Worm (Caenorhabditis elegans) whole organism, early embryonic: Measurements from ENCODE around the gene pap-2.
A peak's percentile ranks its signal among the peaks of the same experiment; 100 is the strongest.

Experiments
- B0310.2 ChIP-seq: sonication (generic microtip); optimal IDR thresholded peaks from 2 replicates; lab custom pipeline; 2016; ENCODE audit warnings: mild to moderate bottlenecking, missing genetic modification characterization, missing compliant biosample characterization
- F13C5.2 ChIP-seq: sonication (generic microtip); optimal IDR thresholded peaks from 2 replicates; lab custom pipeline; 2017; ENCODE audit warnings: mild to moderate bottlenecking, missing genetic modification characterization, inconsistent platforms, missing compliant biosample characterization
- aly-1 ChIP-seq: sonication (generic microtip); optimal IDR thresholded peaks from 2 replicates; lab custom pipeline; 2016; ENCODE audit warnings: missing genetic modification characterization, missing compliant biosample characterization
- ama-1 ChIP-seq: fragments of 150-350 bp; optimal IDR thresholded peaks from 2 replicates; lab custom pipeline; 2014
- ceh-13 ChIP-seq: fragments of 200-800 bp; sonication (Bioruptor generic); optimal IDR thresholded peaks from 2 replicates; lab custom pipeline; 2018; ENCODE audit warnings: mild to moderate bottlenecking, missing genetic modification characterization, missing compliant biosample characterization
- ceh-36 ChIP-seq: sonication (generic microtip); optimal IDR thresholded peaks from 2 replicates; lab custom pipeline; 2016; ENCODE audit warnings: missing genetic modification characterization, inconsistent platforms, missing compliant biosample characterization
- ets-7 ChIP-seq: sonication (generic microtip); optimal IDR thresholded peaks from 2 replicates; lab custom pipeline; 2016; ENCODE audit warnings: missing genotype, missing genetic modification characterization, missing compliant biosample characterization
- flt-1 ChIP-seq: fragments of 200-800 bp; sonication (Bioruptor generic); IDR thresholded peaks from 2 replicates; pipeline ENCODE4 v1.3.6; 2022; ENCODE audit warnings: missing genetic modification characterization, missing compliant biosample characterization
- hmbx-1 ChIP-seq: sonication (generic microtip); optimal IDR thresholded peaks from 2 replicates; lab custom pipeline; 2016; ENCODE audit warnings: mild to moderate bottlenecking, missing genetic modification characterization, missing compliant biosample characterization
- hmg-4 ChIP-seq: fragments of 200-800 bp; sonication (Bioruptor generic); optimal IDR thresholded peaks from 2 replicates; lab custom pipeline; 2018; ENCODE audit warnings: mild to moderate bottlenecking, missing genetic modification characterization, missing compliant biosample characterization
- hnd-1 ChIP-seq: sonication (generic microtip); optimal IDR thresholded peaks from 2 replicates; lab custom pipeline; 2016; ENCODE audit warnings: missing genetic modification characterization, missing compliant biosample characterization
- pes-1 ChIP-seq: fragments of 200-800 bp; sonication (Bioruptor generic); IDR thresholded peaks from 2 replicates; pipeline ENCODE4 v1.3.6; 2022; ENCODE audit warnings: missing genetic modification reagents, missing genetic modification characterization, missing compliant biosample characterization
- scrt-1 ChIP-seq: fragments of 200-800 bp; sonication (Bioruptor generic); IDR thresholded peaks from 2 replicates; pipeline ENCODE4 v1.3.6; 2022; ENCODE audit warnings: missing genetic modification characterization, missing compliant biosample characterization
- sea-1 ChIP-seq: fragments of 200-800 bp; sonication (Bioruptor generic); conservative IDR thresholded peaks from 2 replicates; pipeline ENCODE4 v1.3.6; 2022; ENCODE audit warnings: missing genetic modification characterization, missing compliant biosample characterization
- tbx-11 ChIP-seq: fragments of 200-800 bp; sonication (Bioruptor generic); IDR thresholded peaks from 2 replicates; pipeline ENCODE4 v1.3.6; 2022; ENCODE audit warnings: missing genetic modification characterization, missing compliant biosample characterization
- tbx-37 ChIP-seq: fragments of 200-800 bp; sonication (Bioruptor generic); conservative IDR thresholded peaks from 2 replicates; pipeline ENCODE4 v1.3.6; 2022; ENCODE audit warnings: missing genetic modification reagents, missing genetic modification characterization, missing compliant biosample characterization
- tra-4 ChIP-seq: sonication (generic microtip); optimal IDR thresholded peaks from 2 replicates; lab custom pipeline; 2017; ENCODE audit warnings: missing genetic modification characterization, missing compliant biosample characterization

The pap-2 gene

ce11 chrII:9621913-9622348 is 12.7 kb upstream of the pap-2 start:
- TF ChIP-seq hnd-1 (tag; lab: Kevin White, UChicago) (no peak), ceh-36 (tag; lab: Kevin White, UChicago) (no peak), tbx-11 (GFP tag; lab: Robert Waterston, UW) (no peak), aly-1 (tag; lab: Kevin White, UChicago) (no peak), scrt-1 (GFP tag; lab: Robert Waterston, UW) (no peak), hmbx-1 (tag; lab: Kevin White, UChicago) (no peak), flt-1 (GFP tag; lab: Robert Waterston, UW) (no peak), tra-4 (tag; lab: Kevin White, UChicago) (no peak), ets-7 (no peak), pes-1 (GFP tag; lab: Robert Waterston, UW) (no peak)

ce11 chrII:9621121-9621520 is 11.9 kb upstream of the pap-2 start:
- TF ChIP-seq F13C5.2 (tag; lab: Kevin White, UChicago): no peak
- no peak for TF ChIP-seq hnd-1 (tag; lab: Kevin White, UChicago)

- no peak for TF ChIP-seq tbx-11 (GFP tag; lab: Robert Waterston, UW)
- TF ChIP-seq ceh-13 (GFP tag; lab: Kevin White, UChicago): no peak
- no peak for TF ChIP-seq hnd-1 (tag; lab: Kevin White, UChicago)
- no peak for TF ChIP-seq F13C5.2 (tag; lab: Kevin White, UChicago)
- no peak for TF ChIP-seq hmbx-1 (tag; lab: Kevin White, UChicago)
These were observed 11.4 kb upstream of the pap-2 start for ce11 chrII:9620616-9621015.

ce11 chrII:9619995-9620535 is 10.9 kb upstream of the pap-2 start:
- no peak for TF ChIP-seq B0310.2 (tag; lab: Kevin White, UChicago)
- TF ChIP-seq hmbx-1 (tag; lab: Kevin White, UChicago): no peak
- TF ChIP-seq F13C5.2 (tag; lab: Kevin White, UChicago): no peak
- TF ChIP-seq tbx-37 (GFP tag; lab: Robert Waterston, UW): no peak
- peak; percentile 11 for TF ChIP-seq hmg-4 (GFP tag; lab: Kevin White, UChicago)
- no peak for TF ChIP-seq sea-1

- no peak for TF ChIP-seq ets-7
- TF ChIP-seq hmbx-1 (tag; lab: Kevin White, UChicago): no peak
- TF ChIP-seq hnd-1 (tag; lab: Kevin White, UChicago): no peak
- no peak for TF ChIP-seq sea-1
- TF ChIP-seq pes-1 (GFP tag; lab: Robert Waterston, UW): no peak
- TF ChIP-seq ceh-36 (tag; lab: Kevin White, UChicago): no peak
- no peak for TF ChIP-seq flt-1 (GFP tag; lab: Robert Waterston, UW)
These were observed 10.2 kb upstream of the pap-2 start for ce11 chrII:9619402-9619862.

ce11 chrII:9618759-9619158 is 9.6 kb upstream of the pap-2 start:
- TF ChIP-seq F13C5.2 (tag; lab: Kevin White, UChicago): no peak

ce11 chrII:9617902-9618245 is 8.7 kb upstream of the pap-2 start:
- TF ChIP-seq ceh-13 (GFP tag; lab: Kevin White, UChicago): no peak
- no peak for TF ChIP-seq sea-1
- no peak for TF ChIP-seq hmbx-1 (tag; lab: Kevin White, UChicago)
- TF ChIP-seq aly-1 (tag; lab: Kevin White, UChicago): no peak
- no peak for TF ChIP-seq tra-4 (tag; lab: Kevin White, UChicago)
- no peak for TF ChIP-seq scrt-1 (GFP tag; lab: Robert Waterston, UW)
- TF ChIP-seq ets-7: no peak
- no peak for TF ChIP-seq ama-1 (lab: Kevin White, UChicago)
- TF ChIP-seq ceh-36 (tag; lab: Kevin White, UChicago): no peak
- no peak for TF ChIP-seq hnd-1 (tag; lab: Kevin White, UChicago)
- TF ChIP-seq flt-1 (GFP tag; lab: Robert Waterston, UW): no peak
- no peak for TF ChIP-seq B0310.2 (tag; lab: Kevin White, UChicago)
- no peak for TF ChIP-seq tbx-37 (GFP tag; lab: Robert Waterston, UW)
- TF ChIP-seq tbx-11 (GFP tag; lab: Robert Waterston, UW): no peak
- no peak for TF ChIP-seq hmg-4 (GFP tag; lab: Kevin White, UChicago)

- TF ChIP-seq tbx-11 (GFP tag; lab: Robert Waterston, UW): no peak
These were observed 8.1 kb upstream of the pap-2 start, which contains the start of gene hal-3 for ce11 chrII:9617039-9617901. Gene hal-3 (minus strand): TSS chrII:9617125.
